Worm (Caenorhabditis elegans): ENCODE measurements around the gene swsn-7.

DNA sequence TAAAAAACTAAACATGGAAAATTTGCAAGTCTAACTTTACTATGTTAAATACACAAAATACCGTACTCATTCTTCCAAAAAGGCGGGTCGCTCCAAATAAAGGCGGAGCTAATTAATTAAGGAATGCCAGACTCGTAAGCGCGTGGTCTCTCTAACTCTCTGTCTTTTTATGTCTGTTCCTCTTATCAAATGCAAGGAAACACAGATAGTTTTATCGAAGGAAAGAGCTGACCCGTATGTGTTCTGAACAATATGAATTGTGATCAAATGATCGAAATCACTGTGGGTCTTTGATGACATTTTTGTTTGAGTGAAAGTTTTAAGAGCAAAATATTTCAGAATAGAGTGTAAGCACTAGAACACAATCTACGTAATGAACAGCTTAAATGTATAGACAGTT is 26.1 kb downstream of the swsn-7 start:
- no peak for TF ChIP-seq lin-11 (tag; optimal IDR thresholded peaks at IDR 0.05)
- no peak for TF ChIP-seq nhr-25 (tag; optimal IDR thresholded peaks at IDR 0.05)
- TF ChIP-seq nhr-77 (tag; optimal IDR thresholded peaks at IDR 0.05), result no peak
- TF ChIP-seq ztf-4 (tag; optimal IDR thresholded peaks at IDR 0.05), result no peak
- TF ChIP-seq ceh-82 (tag; optimal IDR thresholded peaks at IDR 0.05), result no peak
- TF ChIP-seq unc-62 (GFP tag; optimal IDR thresholded peaks at IDR 0.05), result no peak
- TF ChIP-seq skn-1 (tag; optimal IDR thresholded peaks at IDR 0.05), result no peak
- no peak for TF ChIP-seq mab-5 (tag; optimal IDR thresholded peaks at IDR 0.05)
- TF ChIP-seq fos-1 (tag; optimal IDR thresholded peaks at IDR 0.05), result peak; percentile 64
- TF ChIP-seq R02D3.7 (tag; optimal IDR thresholded peaks at IDR 0.05), result no peak
- TF ChIP-seq zag-1 (tag; optimal IDR thresholded peaks at IDR 0.05), result no peak
- TF ChIP-seq lin-39 (tag; optimal IDR thresholded peaks at IDR 0.05), result no peak
- TF ChIP-seq aly-2 (tag; optimal IDR thresholded peaks at IDR 0.05), result no peak
- no peak for TF ChIP-seq ztf-11 (tag; optimal IDR thresholded peaks at IDR 0.05)
